Worm (Caenorhabditis elegans): ENCODE results near the gene clc-25.

- TF ChIP-seq nhr-237 (tag; optimal IDR thresholded peaks at IDR 0.05), result no peak
- TF ChIP-seq zip-8 (tag; optimal IDR thresholded peaks at IDR 0.05), result no peak
- TF ChIP-seq ceh-43 (GFP tag; optimal IDR thresholded peaks at IDR 0.05), result no peak
- no peak for TF ChIP-seq pha-4 (tag; optimal IDR thresholded peaks at IDR 0.05)
- TF ChIP-seq snpc-4 (tag; optimal IDR thresholded peaks at IDR 0.05), result no peak
- no peak for TF ChIP-seq elt-3 (tag; optimal IDR thresholded peaks at IDR 0.05)
- TF ChIP-seq bed-3 (GFP tag; optimal IDR thresholded peaks at IDR 0.05), result no peak
- TF ChIP-seq mep-1 (tag; optimal IDR thresholded peaks at IDR 0.05), result no peak
- no peak for TF ChIP-seq lsy-2 (tag; optimal IDR thresholded peaks at IDR 0.05)
- no peak for TF ChIP-seq unc-62 (GFP tag; optimal IDR thresholded peaks at IDR 0.05)
- TF ChIP-seq lin-13 (tag; optimal IDR thresholded peaks at IDR 0.05), result no peak
- no peak for TF ChIP-seq nhr-76 (tag; optimal IDR thresholded peaks at IDR 0.05)
- no peak for TF ChIP-seq nhr-28 (tag; optimal IDR thresholded peaks at IDR 0.05)
Measured at ce11 chrIII:1028233-1028632, 2.1 kb upstream of the clc-25 start.

Measured in whole organism, mixed stage, embryonic.